Worm (Caenorhabditis elegans) whole organism, late embryonic: ENCODE measurements around the gene H03G16.6.

Source experiments
- F13H6.1 ChIP-seq: sonication (generic microtip); optimal IDR thresholded peaks from 2 replicates; lab custom pipeline; 2016; ENCODE audit warnings: missing genetic modification characterization, missing compliant biosample characterization
- ama-1 ChIP-seq: fragments of 150-350 bp; optimal IDR thresholded peaks from 2 replicates; lab custom pipeline; 2014
- ceh-22 ChIP-seq: sonication (generic microtip); optimal IDR thresholded peaks from 2 replicates; lab custom pipeline; 2017; ENCODE audit warnings: missing biosample characterization, missing genetic modification characterization
- ceh-31 ChIP-seq: sonication (generic microtip); optimal IDR thresholded peaks from 2 replicates; lab custom pipeline; 2016; ENCODE audit warnings: missing genetic modification characterization, missing compliant biosample characterization
- ceh-9 ChIP-seq: sonication (generic microtip); optimal IDR thresholded peaks from 2 replicates; lab custom pipeline; 2016; ENCODE audit warnings: mild to moderate bottlenecking, missing genetic modification characterization, inconsistent platforms, missing compliant biosample characterization
- npax-4 ChIP-seq: sonication (generic microtip); optimal IDR thresholded peaks from 2 replicates; lab custom pipeline; 2016; ENCODE audit warnings: missing genetic modification characterization, missing compliant biosample characterization
- sox-4 ChIP-seq: sonication (generic microtip); optimal IDR thresholded peaks from 2 replicates; lab custom pipeline; 2017; ENCODE audit warnings: mild to moderate bottlenecking, missing genetic modification characterization, inconsistent platforms, missing compliant biosample characterization
- tbx-2 ChIP-seq: sonication (generic microtip); optimal IDR thresholded peaks from 2 replicates; lab custom pipeline; 2016; ENCODE audit warnings: missing genetic modification characterization, missing compliant biosample characterization
- unc-55 ChIP-seq: sonication (generic microtip); optimal IDR thresholded peaks from 2 replicates; lab custom pipeline; 2017; ENCODE audit warnings: missing biosample characterization, missing genetic modification reagents, missing genetic modification characterization
- zip-5 ChIP-seq: sonication (generic microtip); optimal IDR thresholded peaks from 2 replicates; lab custom pipeline; 2016; ENCODE audit warnings: missing genetic modification characterization, missing compliant biosample characterization

- TF ChIP-seq zip-5 (tag; lab: Kevin White, UChicago) (no peak), npax-4 (tag; lab: Kevin White, UChicago) (no peak), F13H6.1 (tag; lab: Kevin White, UChicago) (no peak), ceh-31 (tag; lab: Kevin White, UChicago) (no peak), ceh-22 (tag; lab: Kevin White, UChicago) (no peak), ama-1 (lab: Kevin White, UChicago) (no peak), sox-4 (no peak), ceh-9 (no peak), unc-55 (no peak), tbx-2 (tag; lab: Kevin White, UChicago) (no peak)
These were observed 40.4 kb downstream of the H03G16.6 start for ce11 chrX:15092775-15093386.
